Worm (Caenorhabditis elegans): Measurements from ENCODE around the gene F14H8.5.

The F14H8.5 gene

ce11 chrV:15059534-15059933, 38.7 kb downstream of the F14H8.5 start, which contains the start of the genes mcm-3 and C25D7.15:
Gene mcm-3 (minus strand): TSS chrV:15059599.
Gene C25D7.15 (plus strand): TSS chrV:15059808.
- TF ChIP-seq sma-9 (GFP tag; optimal IDR thresholded peaks at IDR 0.05) (no peak), sma-9 (tag; optimal IDR thresholded peaks at IDR 0.05) (no peak), gmeb-1 (tag; optimal IDR thresholded peaks at IDR 0.05) (peak; percentile 75), elt-3 (tag; optimal IDR thresholded peaks at IDR 0.05) (no peak), C34F6.9 (tag; optimal IDR thresholded peaks at IDR 0.05) (peak; percentile 39), unc-62 (GFP tag; optimal IDR thresholded peaks at IDR 0.05) (no peak), nhr-129 (tag; optimal IDR thresholded peaks at IDR 0.05) (peak; percentile 36), snpc-4 (tag; optimal IDR thresholded peaks at IDR 0.05) (no peak), nhr-12 (tag; optimal IDR thresholded peaks at IDR 0.05) (no peak), blmp-1 (tag; optimal IDR thresholded peaks at IDR 0.05; ENCODE audit: insufficient read depth) (no peak)

- no peak for TF ChIP-seq R02D3.7 (tag; optimal IDR thresholded peaks at IDR 0.05)
Observed at ce11 chrV:15060595-15060994, 39.8 kb downstream of the F14H8.5 start.

ce11 chrV:15063987-15064386, 43.2 kb downstream of the F14H8.5 start, which contains the start of gene rap-2:
Gene rap-2 (minus strand): TSS chrV:15064087.
- TF ChIP-seq lin-39 (tag; optimal IDR thresholded peaks at IDR 0.05) = no peak
- no peak for TF ChIP-seq nhr-12 (tag; optimal IDR thresholded peaks at IDR 0.05)
- TF ChIP-seq mdl-1 (tag; optimal IDR thresholded peaks at IDR 0.05) = no peak
- TF ChIP-seq ztf-1 (GFP tag; conservative IDR thresholded peaks at IDR 0.05) = no peak
- no peak for TF ChIP-seq elt-3 (tag; optimal IDR thresholded peaks at IDR 0.05)
- TF ChIP-seq peb-1 (tag; optimal IDR thresholded peaks at IDR 0.05) = no peak
- TF ChIP-seq unc-62 (GFP tag; optimal IDR thresholded peaks at IDR 0.05) = no peak
- TF ChIP-seq C34F6.9 (tag; optimal IDR thresholded peaks at IDR 0.05) = no peak
- no peak for TF ChIP-seq nhr-6 (tag; optimal IDR thresholded peaks at IDR 0.05)
- no peak for TF ChIP-seq unc-55 (GFP tag; optimal IDR thresholded peaks at IDR 0.05)
- TF ChIP-seq Y55F3AM.14 (GFP tag; optimal IDR thresholded peaks at IDR 0.05) = no peak
- TF ChIP-seq ama-1 (optimal IDR thresholded peaks at IDR 0.05) = no peak
- no peak for TF ChIP-seq blmp-1 (tag; optimal IDR thresholded peaks at IDR 0.05; ENCODE audit: insufficient read depth)
- TF ChIP-seq zag-1 (tag; optimal IDR thresholded peaks at IDR 0.05) = no peak
- TF ChIP-seq ceh-82 (tag; optimal IDR thresholded peaks at IDR 0.05) = no peak
- no peak for TF ChIP-seq skn-1 (tag; optimal IDR thresholded peaks at IDR 0.05)
- TF ChIP-seq elt-1 (tag; optimal IDR thresholded peaks at IDR 0.05) = no peak
- no peak for TF ChIP-seq snpc-4 (tag; optimal IDR thresholded peaks at IDR 0.05)
- no peak for TF ChIP-seq nhr-25 (tag; optimal IDR thresholded peaks at IDR 0.05)

ce11 chrV:15065068-15065744, 44.4 kb downstream of the F14H8.5 start, which contains the start of gene C25D7.9:
Gene C25D7.9 (plus strand): TSS chrV:15065135.
- TF ChIP-seq gmeb-1 (tag; optimal IDR thresholded peaks at IDR 0.05) (peak; percentile 10), ztf-1 (GFP tag; conservative IDR thresholded peaks at IDR 0.05) (no peak), zag-1 (tag; optimal IDR thresholded peaks at IDR 0.05) (peak; percentile 51), nhr-6 (tag; optimal IDR thresholded peaks at IDR 0.05) (no peak), F13H6.1 (tag; optimal IDR thresholded peaks at IDR 0.05) (peak; percentile 9), nhr-129 (tag; optimal IDR thresholded peaks at IDR 0.05) (peak; percentile 23), lin-13 (GFP tag; optimal IDR thresholded peaks at IDR 0.05) (peak; percentile 36), nhr-11 (tag; optimal IDR thresholded peaks at IDR 0.05) (no peak), unc-55 (GFP tag; optimal IDR thresholded peaks at IDR 0.05) (peak; percentile 59), mdl-1 (tag; optimal IDR thresholded peaks at IDR 0.05) (no peak), nhr-10 (tag; optimal IDR thresholded peaks at IDR 0.05) (no peak), ztf-11 (tag; optimal IDR thresholded peaks at IDR 0.05) (no peak), elt-1 (tag; optimal IDR thresholded peaks at IDR 0.05) (no peak), lsy-2 (tag; optimal IDR thresholded peaks at IDR 0.05) (peak in 1 of 2 experiments; percentile 13), peb-1 (tag; optimal IDR thresholded peaks at IDR 0.05) (no peak), mbf-1 (tag; optimal IDR thresholded peaks at IDR 0.05) (no peak), ztf-4 (tag; optimal IDR thresholded peaks at IDR 0.05) (no peak), C34F6.9 (tag; optimal IDR thresholded peaks at IDR 0.05) (peak; percentile 29)

- TF ChIP-seq sma-3 (GFP tag; optimal IDR thresholded peaks at IDR 0.05) (no peak), peb-1 (tag; optimal IDR thresholded peaks at IDR 0.05) (no peak), lin-11 (tag; optimal IDR thresholded peaks at IDR 0.05) (no peak), dmd-4 (tag; optimal IDR thresholded peaks at IDR 0.05) (no peak), nhr-11 (tag; optimal IDR thresholded peaks at IDR 0.05) (no peak), blmp-1 (tag; optimal IDR thresholded peaks at IDR 0.05; ENCODE audit: insufficient read depth) (no peak), nhr-237 (tag; optimal IDR thresholded peaks at IDR 0.05) (no peak), unc-39 (tag; optimal IDR thresholded peaks at IDR 0.05) (no peak), nhr-25 (tag; optimal IDR thresholded peaks at IDR 0.05) (no peak), alr-1 (tag; optimal IDR thresholded peaks at IDR 0.05) (no peak), ztf-4 (tag; optimal IDR thresholded peaks at IDR 0.05) (no peak), elt-1 (tag; optimal IDR thresholded peaks at IDR 0.05) (no peak)
Observed at ce11 chrV:15065837-15066348, 45.1 kb downstream of the F14H8.5 start, which contains the start of gene otub-1. Gene otub-1 (plus strand): TSS chrV:15066298.
